Fruit fly (Drosophila melanogaster) whole organism, embryonic: ENCODE measurements around the gene Hr96.

Experiments
- CG10979 ChIP-seq: fragments of 200-800 bp; sonication (Bioruptor generic); optimal IDR thresholded peaks from 2 replicates; lab custom pipeline; 2018; ENCODE audit warnings: missing biosample characterization, mild to moderate bottlenecking, missing genetic modification characterization, moderate library complexity
- CG12071 ChIP-seq: fragments of 200-800 bp; sonication (Bioruptor generic); optimal IDR thresholded peaks from 3 replicates; lab custom pipeline; 2018; ENCODE audit warnings: missing biosample characterization, mild to moderate bottlenecking, missing genetic modification characterization
- CG15011 ChIP-seq: fragments of 200-800 bp; sonication (Bioruptor generic); optimal IDR thresholded peaks from 3 replicates; lab custom pipeline; 2018; ENCODE audit warnings: missing biosample characterization, mild to moderate bottlenecking, missing genetic modification characterization
- CG17186 ChIP-seq: fragments of 200-800 bp; sonication (Bioruptor generic); optimal IDR thresholded peaks from 3 replicates; lab custom pipeline; 2017; ENCODE audit warnings: missing biosample characterization, missing genetic modification reagents, missing genetic modification characterization
- CG17361 ChIP-seq: fragments of 200-800 bp; sonication (Bioruptor generic); IDR thresholded peaks from 3 replicates; pipeline ENCODE4 v1.3.6; 2022; ENCODE audit warnings: missing biosample characterization, missing genetic modification characterization
- CG18262 ChIP-seq: fragments of 200-800 bp; optimal IDR thresholded peaks from 3 replicates; lab custom pipeline; 2019; ENCODE audit warnings: missing biosample characterization, mild to moderate bottlenecking, missing genetic modification characterization, moderate library complexity
- CG2202 ChIP-seq: fragments of 200-800 bp; sonication (Bioruptor generic); optimal IDR thresholded peaks from 2 replicates; lab custom pipeline; 2018; ENCODE audit warnings: missing biosample characterization, mild to moderate bottlenecking, missing genetic modification characterization
- CG2889 ChIP-seq: fragments of 200-800 bp; sonication (Bioruptor generic); IDR thresholded peaks from 3 replicates; pipeline ENCODE4 v1.3.6; 2022; ENCODE audit warnings: missing biosample characterization, missing genetic modification characterization
- CG3163 ChIP-seq: fragments of 200-800 bp; sonication (Bioruptor generic); optimal IDR thresholded peaks from 3 replicates; lab custom pipeline; 2016; ENCODE audit warnings: missing biosample characterization, missing genetic modification characterization
- CG34376 ChIP-seq: fragments of 200-800 bp; sonication (Bioruptor generic); optimal IDR thresholded peaks from 2 replicates; lab custom pipeline; 2018; ENCODE audit warnings: missing biosample characterization, mild to moderate bottlenecking, missing genetic modification characterization
- CG8089 ChIP-seq: fragments of 200-800 bp; sonication (Bioruptor generic); optimal IDR thresholded peaks from 3 replicates; lab custom pipeline; 2016; ENCODE audit warnings: missing biosample characterization, missing genetic modification characterization
- CG8290 ChIP-seq, 3 experiments: fragments of 200-800 bp; sonication (Bioruptor generic); optimal IDR thresholded peaks; 2 replicates each; lab custom pipeline; 2016 to 2019; ENCODE audit warnings: missing biosample characterization in 3 of 3, missing genetic modification characterization in 3 of 3, mild to moderate bottlenecking in 2 of 3, moderate library complexity in 1 of 3
- CG9817 ChIP-seq: fragments of 200-800 bp; sonication (Bioruptor generic); optimal IDR thresholded peaks from 2 replicates; lab custom pipeline; 2018; ENCODE audit warnings: missing biosample characterization, mild to moderate bottlenecking, missing genetic modification characterization, moderate library complexity
- Chrac-16 ChIP-seq: fragments of 200-800 bp; sonication (Bioruptor generic); optimal IDR thresholded peaks from 3 replicates; lab custom pipeline; 2016; ENCODE audit warnings: missing biosample characterization, missing genetic modification characterization
- CrebB ChIP-seq: fragments of 200-800 bp; sonication (Bioruptor generic); optimal IDR thresholded peaks from 3 replicates; lab custom pipeline; 2018; ENCODE audit warnings: missing biosample characterization, mild to moderate bottlenecking, missing genetic modification characterization
- Doc3 ChIP-seq: fragments of 200-800 bp; sonication (Bioruptor generic); IDR thresholded peaks from 3 replicates; pipeline ENCODE4 v1.3.6; 2022; ENCODE audit warnings: missing biosample characterization, missing genetic modification characterization; ENCODE audit not compliant: partially characterized antibody
- Dp ChIP-seq: fragments of 200-800 bp; sonication (Bioruptor generic); optimal IDR thresholded peaks from 2 replicates; lab custom pipeline; 2018; ENCODE audit warnings: missing biosample characterization, mild to moderate bottlenecking, missing genetic modification characterization, moderate library complexity
- Fer3 ChIP-seq: fragments of 200-800 bp; sonication (Bioruptor generic); optimal IDR thresholded peaks from 2 replicates; lab custom pipeline; 2018; ENCODE audit warnings: missing biosample characterization, mild to moderate bottlenecking, missing genetic modification characterization, moderate library complexity
- Kr ChIP-seq: fragments of 200-800 bp; sonication (Bioruptor generic); optimal IDR thresholded peaks from 2 replicates; lab custom pipeline; 2017; ENCODE audit warnings: missing biosample characterization, mild to moderate bottlenecking, missing genetic modification characterization
- Lpt ChIP-seq: fragments of >200 bp; optimal IDR thresholded peaks from 2 replicates; lab custom pipeline; 2018; ENCODE audit warnings: missing biosample characterization, missing genetic modification characterization
- Mad ChIP-seq: fragments of 200-800 bp; sonication (Bioruptor generic); optimal IDR thresholded peaks from 2 replicates; lab custom pipeline; 2016; ENCODE audit warnings: missing biosample characterization, missing genetic modification characterization
- Mes4 ChIP-seq: fragments of 200-800 bp; sonication (Bioruptor generic); optimal IDR thresholded peaks from 2 replicates; lab custom pipeline; 2016; ENCODE audit warnings: missing biosample characterization, missing genetic modification characterization
- Nf-YA ChIP-seq: fragments of 200-800 bp; sonication (Bioruptor generic); IDR thresholded peaks from 2 replicates; pipeline ENCODE4 v1.3.6; 2022; ENCODE audit warnings: missing biosample characterization, missing genetic modification characterization
- Opbp ChIP-seq: fragments of 200-800 bp; sonication (Bioruptor generic); IDR thresholded peaks from 3 replicates; pipeline ENCODE4 v1.3.6; 2022; ENCODE audit warnings: missing biosample characterization, missing genetic modification characterization; ENCODE audit not compliant: partially characterized antibody
- Poxn ChIP-seq: fragments of 200-800 bp; sonication (Bioruptor generic); IDR thresholded peaks from 2 replicates; pipeline ENCODE4 v1.3.6; 2022; ENCODE audit warnings: missing biosample characterization, missing genetic modification characterization
- Rfx ChIP-seq: fragments of 200-800 bp; sonication (Bioruptor generic); IDR thresholded peaks from 2 replicates; pipeline ENCODE4 v1.3.6; 2022; ENCODE audit warnings: missing biosample characterization, missing genetic modification characterization
- Rx ChIP-seq: fragments of 200-800 bp; sonication (Bioruptor generic); IDR thresholded peaks from 2 replicates; pipeline ENCODE4 v1.3.6; 2022; ENCODE audit warnings: missing biosample characterization, missing genetic modification characterization
- Sry-δ ChIP-seq: fragments of 200-800 bp; sonication (Bioruptor generic); optimal IDR thresholded peaks from 2 replicates; lab custom pipeline; 2016; ENCODE audit warnings: missing biosample characterization, missing genetic modification characterization
- Trl ChIP-seq, 3 experiments: fragments of >200 bp in 2 of 3; fragments of 200-800 bp in 1 of 3; sonication (Bioruptor generic) in 1 of 3; optimal IDR thresholded peaks; 2 replicates in 1 of 3; 3 replicates in 2 of 3; lab custom pipeline; 2016 to 2017; ENCODE audit warnings: missing biosample characterization in 1 of 3, missing genetic modification characterization in 1 of 3
- Vsx1 ChIP-seq: fragments of 200-800 bp; sonication (Bioruptor generic); optimal IDR thresholded peaks from 2 replicates; lab custom pipeline; 2017; ENCODE audit warnings: missing biosample characterization, mild to moderate bottlenecking, missing genetic modification characterization, missing genetic modification reagents
- al ChIP-seq: fragments of 200-800 bp; sonication (Bioruptor generic); IDR thresholded peaks from 2 replicates; pipeline ENCODE4 v1.3.6; 2022; ENCODE audit warnings: missing biosample characterization, missing genetic modification characterization
- ap ChIP-seq: fragments of 200-800 bp; sonication (Bioruptor generic); IDR thresholded peaks from 2 replicates; pipeline ENCODE4 v1.3.6; 2022; ENCODE audit warnings: missing biosample characterization, missing genetic modification characterization
- chinmo ChIP-seq: fragments of 200-800 bp; sonication (Bioruptor generic); IDR thresholded peaks from 4 replicates; pipeline ENCODE4 v1.3.6; 2022; ENCODE audit warnings: missing biosample characterization, missing genetic modification characterization; ENCODE audit not compliant: partially characterized antibody
- ci ChIP-seq: fragments of 200-800 bp; sonication (Bioruptor generic); IDR thresholded peaks from 3 replicates; pipeline ENCODE4 v1.3.6; 2022; ENCODE audit warnings: missing biosample characterization, missing genetic modification characterization
- disco-r ChIP-seq: fragments of 200-800 bp; sonication (Bioruptor generic); optimal IDR thresholded peaks from 2 replicates; lab custom pipeline; 2016; ENCODE audit warnings: missing biosample characterization, missing genetic modification characterization
- emc ChIP-seq: fragments of 200-800 bp; sonication (Bioruptor generic); optimal IDR thresholded peaks from 2 replicates; lab custom pipeline; 2016; ENCODE audit warnings: missing biosample characterization, missing genetic modification characterization
- ems ChIP-seq: fragments of 200-800 bp; sonication (Bioruptor generic); optimal IDR thresholded peaks from 3 replicates; lab custom pipeline; 2016; ENCODE audit warnings: missing biosample characterization, missing genetic modification characterization
- en ChIP-seq: fragments of 200-800 bp; sonication (Bioruptor generic); optimal IDR thresholded peaks from 2 replicates; lab custom pipeline; 2016; ENCODE audit warnings: missing biosample characterization, missing genetic modification characterization
- gt ChIP-seq: fragments of 200-800 bp; sonication (Bioruptor generic); IDR thresholded peaks from 2 replicates; pipeline ENCODE4 v1.3.6; 2022; ENCODE audit warnings: missing biosample characterization, missing genetic modification characterization
- nmo ChIP-seq: fragments of 200-800 bp; sonication (Bioruptor generic); optimal IDR thresholded peaks from 2 replicates; lab custom pipeline; 2018; ENCODE audit warnings: missing biosample characterization, mild to moderate bottlenecking, missing genetic modification characterization, moderate library complexity
- pfk ChIP-seq: fragments of 200-800 bp; sonication (Bioruptor generic); optimal IDR thresholded peaks from 2 replicates; lab custom pipeline; 2018; ENCODE audit warnings: missing biosample characterization, mild to moderate bottlenecking, missing genetic modification characterization, moderate library complexity
- pho ChIP-seq: fragments of 200-800 bp; sonication (Bioruptor generic); optimal IDR thresholded peaks from 2 replicates; lab custom pipeline; 2016; ENCODE audit warnings: missing biosample characterization, missing genetic modification characterization
- ranshi ChIP-seq: fragments of 200-800 bp; sonication (Bioruptor generic); IDR thresholded peaks from 2 replicates; pipeline ENCODE4 v1.3.6; 2022; ENCODE audit warnings: missing biosample characterization, missing genetic modification characterization
- scrt ChIP-seq: fragments of 200-800 bp; sonication (Bioruptor generic); optimal IDR thresholded peaks from 2 replicates; lab custom pipeline; 2018; ENCODE audit warnings: missing biosample characterization, mild to moderate bottlenecking, missing genetic modification characterization, moderate library complexity
- sens ChIP-seq: fragments of 200-800 bp; sonication (Bioruptor generic); peaks from one replicate; lab custom pipeline; 2016; ENCODE audit warnings: missing biosample characterization, missing genetic modification characterization
- sim ChIP-seq: fragments of 200-800 bp; sonication (Bioruptor generic); IDR thresholded peaks from 2 replicates; pipeline ENCODE4 v1.3.6; 2022; ENCODE audit warnings: missing biosample characterization, missing genetic modification characterization
- slp2 ChIP-seq: fragments of 200-800 bp; sonication (Bioruptor generic); optimal IDR thresholded peaks from 2 replicates; lab custom pipeline; 2016; ENCODE audit warnings: missing biosample characterization, missing genetic modification characterization
- stwl ChIP-seq: fragments of 200-800 bp; sonication (Bioruptor generic); optimal IDR thresholded peaks from 3 replicates; lab custom pipeline; 2018; ENCODE audit warnings: missing biosample characterization, mild to moderate bottlenecking, missing genetic modification characterization, moderate library complexity
- vfl ChIP-seq: fragments of 200-800 bp; sonication (Bioruptor generic); optimal IDR thresholded peaks from 2 replicates; lab custom pipeline; 2016; ENCODE audit warnings: missing biosample characterization, missing genetic modification characterization

The Hr96 gene

DNA sequence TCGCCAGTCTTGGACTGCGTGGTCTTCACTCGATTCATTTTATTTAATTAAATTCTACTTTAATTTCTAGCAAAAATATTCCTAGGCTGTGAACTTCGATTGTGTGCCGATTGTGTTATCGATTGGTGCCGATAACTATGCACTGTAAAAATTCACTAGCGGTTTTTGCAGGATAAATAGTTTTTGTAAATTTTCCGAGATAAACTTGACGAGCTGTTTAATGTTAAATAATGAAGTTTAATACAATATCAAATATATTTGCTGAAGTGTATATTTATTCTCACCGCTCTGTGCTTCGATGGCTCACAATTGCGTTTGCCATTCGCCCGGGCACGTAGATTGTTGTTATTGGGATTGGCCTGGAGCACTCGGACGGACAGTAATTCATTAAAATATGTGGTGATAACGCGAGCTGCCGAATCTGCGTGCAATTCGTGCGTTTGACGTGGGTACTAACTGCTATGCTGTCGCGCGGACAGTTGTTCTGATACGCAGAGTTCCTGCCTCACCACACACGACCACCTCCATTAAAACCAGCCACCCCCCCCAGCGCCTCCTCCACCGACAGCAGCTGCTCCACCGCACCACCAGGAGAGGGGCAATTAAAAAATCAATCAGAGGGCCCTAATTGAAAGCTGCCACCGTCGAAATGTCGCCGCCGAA is at the start of gene Hr96, which contains the start of gene EMC6 (continued):
- TF ChIP-seq CG2202 = peak; percentile 80
- peak; percentile 99 for TF ChIP-seq sens (GFP tag; lab: Kevin White, UChicago)
- no peak for TF ChIP-seq Trl (optimal IDR thresholded peaks at IDR 0.05; lab: Kevin White, UChicago)
- peak; percentile 95 for TF ChIP-seq Trl (GFP tag; optimal IDR thresholded peaks at IDR 0.05; lab: Kevin White, UChicago)
- TF ChIP-seq Kr (GFP tag; lab: Kevin White, UChicago) = no peak
- TF ChIP-seq Rfx (GFP tag; lab: Robert Waterston, UW) = peak; percentile 97
- peak; percentile 88 for TF ChIP-seq CG12071 (GFP tag; lab: Kevin White, UChicago)
- peak; percentile 87 for TF ChIP-seq CG17186 (GFP tag; lab: Kevin White, UChicago)
- TF ChIP-seq en = peak; percentile 80
- peak; percentile 80 for TF ChIP-seq sim
- peak; percentile 89 for TF ChIP-seq Rx
- no peak for TF ChIP-seq CG8290 (GFP tag; optimal IDR thresholded peaks at IDR 0.05; lab: Kevin White, UChicago)
- peak in 1 of 2 experiments; percentile 98 for TF ChIP-seq CG8290 (tag; optimal IDR thresholded peaks at IDR 0.05; lab: Kevin White, UChicago)
- peak; percentile 56; the same call in 1 of the 4 replicates for TF ChIP-seq chinmo (GFP tag; lab: Robert Waterston, UW)
- TF ChIP-seq nmo (GFP tag; lab: Kevin White, UChicago) = peak; percentile 94
- TF ChIP-seq CG18262 (tag; lab: Kevin White, UChicago) = peak; percentile 89
- TF ChIP-seq disco-r (GFP tag; lab: Kevin White, UChicago) = peak; percentile 86
- TF ChIP-seq CG3163 (GFP tag; lab: Kevin White, UChicago) = peak; percentile 68
- TF ChIP-seq Doc3 = peak; percentile 55; the same call in 1 of the 3 replicates
- peak; percentile 79 for TF ChIP-seq Nf-YA (GFP tag; lab: Robert Waterston, UW)
- TF ChIP-seq Vsx1 = peak; percentile 92
- TF ChIP-seq ap (GFP tag; lab: Robert Waterston, UW) = peak; percentile 74
- peak; percentile 77 for TF ChIP-seq Poxn
- peak; percentile 82 for TF ChIP-seq emc
- peak; percentile 86 for TF ChIP-seq CG8089 (GFP tag; lab: Kevin White, UChicago)
- peak; percentile 95 for TF ChIP-seq Mad (GFP tag; lab: Kevin White, UChicago)
- peak; percentile 96 for TF ChIP-seq ems
- peak; percentile 92 for TF ChIP-seq CrebB (tag; lab: Kevin White, UChicago)
- no peak for TF ChIP-seq Lpt (GFP tag; lab: Kevin White, UChicago)
- peak; percentile 95 for TF ChIP-seq ci (GFP tag; lab: Robert Waterston, UW)
- TF ChIP-seq al (GFP tag; lab: Robert Waterston, UW) = peak; percentile 89
- no peak for TF ChIP-seq scrt (GFP tag; lab: Kevin White, UChicago)
- TF ChIP-seq gt (GFP tag; lab: Robert Waterston, UW) = peak; percentile 62; the same call in 1 of the 2 replicates
- peak; percentile 91 for TF ChIP-seq ranshi
- peak; percentile 39 for TF ChIP-seq Dp
- peak; percentile 94 for TF ChIP-seq CG9817 (tag; lab: Kevin White, UChicago)
- peak; percentile 94 for TF ChIP-seq vfl (GFP tag; lab: Kevin White, UChicago)
- peak; percentile 90 for TF ChIP-seq CG10979 (tag; lab: Kevin White, UChicago)
- TF ChIP-seq CG2889 (GFP tag; lab: Robert Waterston, UW) = peak; percentile 85
- TF ChIP-seq Mes4 (GFP tag; lab: Kevin White, UChicago) = peak; percentile 91
- peak; percentile 96 for TF ChIP-seq pho (GFP tag; lab: Kevin White, UChicago)
- peak; percentile 91 for TF ChIP-seq slp2 (GFP tag; lab: Kevin White, UChicago)
- TF ChIP-seq Fer3 (tag; lab: Kevin White, UChicago) = peak; percentile 94
- peak; percentile 65; the same call in 1 of the 3 replicates for TF ChIP-seq Opbp (GFP tag; lab: Robert Waterston, UW)
- peak; percentile 76 for TF ChIP-seq Sry-δ
- peak; percentile 96 for TF ChIP-seq Chrac-16 (GFP tag; lab: Kevin White, UChicago)
- TF ChIP-seq stwl = peak; percentile 80
- peak; percentile 29 for TF ChIP-seq pfk
- TF ChIP-seq CG34376 (GFP tag; lab: Kevin White, UChicago) = peak; percentile 91
- TF ChIP-seq CG17361 (GFP tag; lab: Robert Waterston, UW) = peak; percentile 93
- peak; percentile 73 for TF ChIP-seq CG15011 (GFP tag; lab: Kevin White, UChicago)
